Worm (Caenorhabditis elegans): Measurements from ENCODE around the gene F02A9.7.

F02A9.7 gene

DNA sequence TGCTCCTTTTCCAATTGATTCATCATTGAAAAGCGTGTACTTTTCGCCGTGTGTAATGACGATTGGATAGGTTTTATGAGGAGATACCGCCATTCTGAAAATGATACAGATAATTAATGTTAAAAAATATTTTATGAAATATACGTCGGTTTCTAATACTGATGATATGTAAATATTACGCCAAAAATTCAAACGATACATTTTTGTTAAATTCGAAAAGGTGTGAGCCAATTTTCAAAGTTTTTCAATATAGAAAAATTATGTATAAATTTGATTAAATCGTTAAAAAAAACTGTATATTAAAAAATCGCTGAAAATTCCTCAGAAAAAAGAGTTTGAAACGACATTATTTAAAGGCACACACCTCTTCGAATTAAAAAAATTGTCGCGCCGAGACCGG, 24.8 kb downstream of the F02A9.7 start, which contains the start of gene ikke-1:
ikke-1 (minus strand) TSS at position 101 of the 400 bp plus-strand sequence.
- TF ChIP-seq gmeb-2 (tag; optimal IDR thresholded peaks at IDR 0.05): no peak

DNA sequence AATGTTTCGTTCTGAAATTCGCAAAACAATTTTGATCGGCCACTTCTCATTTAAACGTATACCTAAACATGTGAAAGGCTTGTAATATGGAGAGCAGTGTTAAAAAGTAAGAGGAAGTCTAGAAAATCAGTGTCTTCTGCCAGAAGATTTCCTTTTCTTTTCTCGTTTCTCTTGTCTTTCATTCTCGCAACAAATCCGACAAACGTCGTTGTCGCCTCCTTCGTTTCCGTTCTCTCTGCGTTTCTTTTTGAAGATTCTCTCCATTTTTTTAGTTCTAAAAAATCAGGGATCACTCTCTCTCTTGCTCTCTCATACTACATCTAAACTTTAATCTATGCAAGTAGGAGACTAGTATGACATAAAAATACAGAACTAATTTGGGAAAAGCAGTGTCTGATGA, 28.2 kb downstream of the F02A9.7 start:
- TF ChIP-seq mec-3 (tag; optimal IDR thresholded peaks at IDR 0.05; ENCODE audit: borderline replicate concordance): no peak
- no peak for TF ChIP-seq pqm-1 (tag; optimal IDR thresholded peaks at IDR 0.05)
- TF ChIP-seq eyg-1 (tag; optimal IDR thresholded peaks at IDR 0.05): no peak
- no peak for TF ChIP-seq nhr-11 (tag; optimal IDR thresholded peaks at IDR 0.05)
- TF ChIP-seq ceh-9 (tag; optimal IDR thresholded peaks at IDR 0.05): no peak
- TF ChIP-seq hlh-8 (tag; optimal IDR thresholded peaks at IDR 0.05): no peak
- TF ChIP-seq ceh-22 (tag; optimal IDR thresholded peaks at IDR 0.05): no peak
- no peak for TF ChIP-seq lim-6 (tag; optimal IDR thresholded peaks at IDR 0.05)
- TF ChIP-seq ztf-16 (tag; optimal IDR thresholded peaks at IDR 0.05): no peak
- TF ChIP-seq sdc-2 (tag; optimal IDR thresholded peaks at IDR 0.05): no peak
- no peak for TF ChIP-seq pax-1 (tag; optimal IDR thresholded peaks at IDR 0.05)
- TF ChIP-seq elt-2 (tag; optimal IDR thresholded peaks at IDR 0.05): no peak
- TF ChIP-seq rnt-1 (tag; optimal IDR thresholded peaks at IDR 0.05): no peak
- no peak for TF ChIP-seq unc-86 (tag; optimal IDR thresholded peaks at IDR 0.05)
- no peak for TF ChIP-seq ttx-3 (tag; optimal IDR thresholded peaks at IDR 0.05)
- no peak for TF ChIP-seq pros-1 (tag; optimal IDR thresholded peaks at IDR 0.05)

DNA sequence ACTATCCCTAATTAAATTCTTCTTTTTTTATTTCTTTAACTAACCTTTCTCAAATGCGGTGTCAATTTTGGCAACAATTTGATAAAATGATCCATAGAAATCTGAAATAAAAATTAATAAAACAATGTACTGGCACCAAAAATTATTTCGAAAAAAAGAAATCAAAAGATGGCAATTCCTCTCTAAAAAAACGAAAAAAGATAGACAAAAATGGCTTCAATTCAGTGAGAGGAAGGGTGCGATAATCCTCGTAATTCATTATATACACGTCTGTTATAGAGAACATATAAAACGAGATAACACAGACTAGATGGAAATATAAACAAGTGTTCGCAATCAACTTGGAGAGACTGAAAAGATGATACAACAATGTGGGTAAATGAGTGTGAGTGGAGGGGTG, 29.6 kb downstream of the F02A9.7 start, which contains the start of gene R107.2:
R107.2 (minus strand) TSS at position 101 of the 400 bp plus-strand sequence.
- no peak for TF ChIP-seq hlh-13 (GFP tag; optimal IDR thresholded peaks at IDR 0.05)
- TF ChIP-seq eyg-1 (tag; optimal IDR thresholded peaks at IDR 0.05): no peak
- no peak for TF ChIP-seq C38D4.7 (GFP tag; optimal IDR thresholded peaks at IDR 0.05)
- no peak for TF ChIP-seq pag-3 (tag; optimal IDR thresholded peaks at IDR 0.05; ENCODE audit: borderline replicate concordance)
- TF ChIP-seq ama-1 (optimal IDR thresholded peaks at IDR 0.05): no peak
- no peak for TF ChIP-seq hlh-15 (tag; optimal IDR thresholded peaks at IDR 0.05)
- no peak for TF ChIP-seq pha-2 (tag; optimal IDR thresholded peaks at IDR 0.05)

DNA sequence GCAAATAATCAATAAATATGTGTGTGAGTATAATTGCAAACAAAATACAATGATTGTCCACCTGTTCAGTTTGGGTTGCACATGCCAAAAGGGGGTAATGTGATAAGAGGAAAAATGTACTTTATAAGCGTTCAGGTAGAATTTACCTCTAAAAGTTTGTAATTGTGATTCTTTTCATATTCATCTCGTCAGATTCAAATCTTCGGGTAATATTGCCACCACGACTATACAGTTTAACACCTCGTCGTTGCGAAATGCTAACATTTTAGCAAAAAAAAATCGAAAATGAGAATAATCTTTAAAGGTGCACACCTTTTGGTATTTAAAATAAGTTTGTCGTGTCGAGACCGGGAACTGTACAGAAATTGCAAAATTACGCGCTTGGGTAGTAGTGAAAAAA, 32.2 kb downstream of the F02A9.7 start, which contains the start of gene nac-2:
nac-2 (minus strand) TSS at position 101 of the 400 bp plus-strand sequence.
- TF ChIP-seq tbx-2 (tag; optimal IDR thresholded peaks at IDR 0.05) (no peak), hlh-30 (tag; optimal IDR thresholded peaks at IDR 0.05; ENCODE audit: insufficient read depth) (no peak), unc-55 (GFP tag; optimal IDR thresholded peaks at IDR 0.05) (no peak), pha-4 (tag; optimal IDR thresholded peaks at IDR 0.05) (no peak), dve-1 (tag; optimal IDR thresholded peaks at IDR 0.05) (no peak), C08G9.2 (tag; optimal IDR thresholded peaks at IDR 0.05) (no peak), hlh-6 (tag; optimal IDR thresholded peaks at IDR 0.05) (no peak), lin-11 (tag; optimal IDR thresholded peaks at IDR 0.05) (no peak), ttx-3 (tag; optimal IDR thresholded peaks at IDR 0.05) (no peak), fkh-6 (tag; optimal IDR thresholded peaks at IDR 0.05) (no peak), pros-1 (tag; optimal IDR thresholded peaks at IDR 0.05) (no peak)

DNA sequence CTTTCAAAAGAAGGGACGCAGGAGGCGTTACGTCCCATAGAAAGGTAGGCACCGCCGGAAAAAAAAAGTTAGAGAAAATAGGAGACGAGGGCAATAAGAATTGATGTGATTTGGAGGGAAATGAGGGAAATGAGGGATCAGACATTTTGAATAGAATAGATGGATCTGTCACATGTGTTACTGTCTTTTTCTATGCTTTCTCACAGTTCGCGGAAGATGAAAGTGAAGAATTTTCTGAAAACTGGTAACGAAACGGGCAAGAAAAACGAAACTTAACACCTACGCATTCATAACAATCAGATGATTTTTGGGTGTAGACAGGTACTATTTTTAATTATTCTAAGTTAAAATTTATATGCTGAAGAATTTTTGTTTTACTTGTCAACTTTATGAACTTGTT, 37.8 kb downstream of the F02A9.7 start, which contains the start of gene R107.9:
R107.9 (plus strand) TSS at position 301 of the 400 bp plus-strand sequence.
- TF ChIP-seq ceh-31 (tag; optimal IDR thresholded peaks at IDR 0.05) (no peak), ttx-3 (tag; optimal IDR thresholded peaks at IDR 0.05) (no peak), nhr-11 (tag; optimal IDR thresholded peaks at IDR 0.05) (no peak), ceh-14 (tag; optimal IDR thresholded peaks at IDR 0.05) (no peak), ref-2 (tag; optimal IDR thresholded peaks at IDR 0.05) (no peak), hlh-15 (tag; optimal IDR thresholded peaks at IDR 0.05) (no peak), odd-2 (tag; optimal IDR thresholded peaks at IDR 0.05) (no peak), ztf-16 (tag; optimal IDR thresholded peaks at IDR 0.05) (no peak), ceh-6 (GFP tag; optimal IDR thresholded peaks at IDR 0.05) (no peak), eyg-1 (tag; optimal IDR thresholded peaks at IDR 0.05) (no peak), pha-2 (tag; optimal IDR thresholded peaks at IDR 0.05) (no peak), rnt-1 (tag; optimal IDR thresholded peaks at IDR 0.05) (no peak), unc-86 (tag; optimal IDR thresholded peaks at IDR 0.05) (no peak), zip-5 (tag; optimal IDR thresholded peaks at IDR 0.05) (no peak), ahr-1 (tag; optimal IDR thresholded peaks at IDR 0.05) (no peak), npax-4 (tag; optimal IDR thresholded peaks at IDR 0.05) (no peak), ceh-30 (tag; optimal IDR thresholded peaks at IDR 0.05) (no peak)

Data from whole organism, late embryonic.